Fruit fly (Drosophila melanogaster): ENCODE results near the gene ND-SGDH.

ND-SGDH gene

DNA sequence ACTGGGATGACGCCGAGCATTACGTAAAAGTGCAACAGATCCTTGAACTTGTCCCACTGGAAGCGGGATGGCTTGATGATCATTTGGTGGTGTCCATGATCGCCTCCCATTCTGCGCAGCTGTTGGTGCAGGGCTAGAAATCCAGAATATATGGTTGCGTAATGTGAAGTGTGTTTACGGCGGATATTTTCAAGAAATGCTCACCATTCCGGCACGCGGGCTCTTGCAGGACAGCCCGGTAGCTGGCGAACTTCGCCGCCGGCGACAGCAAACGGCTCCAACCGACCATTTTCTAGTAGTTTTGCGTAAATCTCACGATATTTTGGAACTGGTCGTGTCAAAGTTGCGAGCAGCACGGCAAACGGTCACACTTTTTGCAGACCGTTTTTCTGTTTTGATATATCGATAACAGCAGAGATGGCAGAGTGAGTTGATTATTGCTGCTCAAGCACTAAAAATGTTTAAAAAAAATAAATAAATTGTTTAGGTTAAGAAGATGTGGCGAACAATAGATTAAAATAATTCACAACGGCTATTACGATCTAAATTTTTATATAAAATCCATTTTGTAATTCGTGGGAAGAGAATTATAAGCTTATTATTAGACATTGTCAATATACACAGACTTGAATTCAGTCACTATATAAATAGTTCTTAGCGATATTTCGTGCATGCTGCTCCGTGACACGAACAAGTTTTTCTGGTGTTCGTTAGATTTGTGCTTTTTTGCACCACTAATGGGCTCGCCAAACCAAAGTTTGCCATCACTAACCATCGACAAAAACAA is at the start of gene ND-SGDH, which contains the start of gene RhoGAP68F:
Gene ND-SGDH, minus strand, starts transcription at position 472 of the 787 bp plus-strand sequence.
Gene RhoGAP68F, plus strand, starts transcription at position 756 of the 787 bp plus-strand sequence.
- TF ChIP-seq CTCF (optimal IDR thresholded peaks at IDR 0.05) (no peak), CG8478 (optimal IDR thresholded peaks at IDR 0.05) (no peak)

DNA sequence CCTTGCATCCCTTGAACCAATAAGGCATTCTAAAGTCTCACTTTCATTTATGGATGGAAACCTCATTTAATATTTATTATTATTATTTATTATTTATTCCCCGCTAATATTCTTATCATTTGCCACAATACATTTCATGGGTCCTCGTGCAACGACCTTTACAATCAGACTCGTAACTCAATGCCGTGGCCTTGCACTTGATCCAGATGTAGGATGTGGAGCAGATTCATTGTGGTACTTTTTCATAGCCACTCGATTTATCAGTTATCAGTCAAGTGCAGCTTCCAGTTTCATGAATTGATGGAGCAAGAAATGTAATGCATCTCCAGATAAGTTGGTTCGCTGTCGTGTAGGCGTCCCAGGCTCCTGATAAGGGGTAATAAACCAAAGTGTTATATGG is 47.0 kb upstream of the ND-SGDH start:
- TF ChIP-seq CG8478 (optimal IDR thresholded peaks at IDR 0.05) = no peak
- TF ChIP-seq CTCF (optimal IDR thresholded peaks at IDR 0.05) = no peak

DNA sequence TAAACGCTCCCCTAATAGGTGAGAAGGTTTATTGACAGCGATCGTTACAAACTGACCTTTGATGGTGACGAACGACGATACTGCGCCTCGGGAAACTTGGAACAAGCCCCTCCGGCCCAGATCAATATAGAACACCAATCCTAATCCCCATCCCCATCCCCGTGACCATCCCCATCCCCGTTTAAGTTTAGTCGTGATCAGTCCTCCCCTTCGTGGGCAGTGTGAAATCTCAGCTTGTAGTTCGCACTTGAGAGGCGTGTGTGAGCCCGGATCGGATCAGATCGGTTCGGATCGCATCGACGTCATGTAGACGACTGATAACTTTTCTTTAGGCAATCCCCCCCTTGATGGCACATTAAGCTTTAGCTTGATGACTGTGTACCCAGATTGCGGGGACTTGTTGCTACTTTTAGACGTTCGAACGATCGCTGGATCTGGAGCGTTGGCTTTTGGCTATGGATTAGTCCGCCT is 46.2 kb upstream of the ND-SGDH start, which contains the start of gene Miox:
Gene Miox, plus strand, starts transcription at position 421 of the 471 bp plus-strand sequence.
- no peak for TF ChIP-seq CG8478 (optimal IDR thresholded peaks at IDR 0.05)
- TF ChIP-seq CTCF (optimal IDR thresholded peaks at IDR 0.05) = no peak

DNA sequence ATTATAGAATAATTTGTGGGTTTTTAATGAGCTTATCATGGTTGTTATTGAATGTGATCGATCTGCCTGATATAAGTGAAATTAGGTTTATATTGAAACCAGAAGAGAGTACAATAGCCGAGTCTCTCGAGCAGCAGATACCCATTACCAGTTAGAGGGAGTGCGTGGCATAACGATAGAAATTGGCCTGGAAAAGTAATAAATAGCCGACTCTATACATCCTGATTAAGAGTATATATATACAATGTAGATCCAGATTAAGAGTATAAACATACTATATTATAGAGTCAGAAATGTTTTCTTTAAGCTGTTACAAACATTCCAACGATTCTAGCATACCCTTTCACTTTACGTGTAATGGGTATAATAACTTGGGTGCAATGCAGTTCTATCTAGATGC is 45.6 kb upstream of the ND-SGDH start:
- TF ChIP-seq CTCF (optimal IDR thresholded peaks at IDR 0.05) (no peak), CG8478 (optimal IDR thresholded peaks at IDR 0.05) (no peak)

DNA sequence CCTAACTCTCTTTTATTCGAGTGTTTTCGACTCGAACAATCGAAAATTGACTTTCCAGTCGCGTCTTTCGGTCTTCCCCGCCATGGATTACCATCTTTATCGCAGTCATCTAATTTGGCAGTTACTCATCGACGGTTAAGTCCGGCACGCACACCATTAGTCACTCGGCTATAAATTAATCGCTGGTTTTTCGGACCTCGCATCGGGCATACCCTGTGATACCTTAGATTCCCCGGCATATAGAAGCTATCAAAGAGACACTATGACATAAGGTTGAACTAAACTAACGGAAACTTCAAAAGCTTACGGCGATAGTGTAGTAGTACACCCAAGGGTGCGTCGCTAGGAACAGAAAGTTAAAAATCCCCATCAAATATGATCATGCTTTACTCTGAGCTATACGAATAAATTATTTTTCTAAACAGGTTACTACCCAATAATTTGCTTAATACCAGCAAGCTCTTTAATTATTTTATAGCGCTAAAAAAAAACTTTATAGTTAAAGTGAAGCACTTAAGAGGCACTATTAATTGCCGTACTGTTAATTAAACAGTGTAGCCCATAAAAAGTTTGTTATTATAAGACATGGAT is 40.6 kb upstream of the ND-SGDH start:
- no peak for TF ChIP-seq CTCF (optimal IDR thresholded peaks at IDR 0.05)
- TF ChIP-seq CG8478 (optimal IDR thresholded peaks at IDR 0.05) = no peak

DNA sequence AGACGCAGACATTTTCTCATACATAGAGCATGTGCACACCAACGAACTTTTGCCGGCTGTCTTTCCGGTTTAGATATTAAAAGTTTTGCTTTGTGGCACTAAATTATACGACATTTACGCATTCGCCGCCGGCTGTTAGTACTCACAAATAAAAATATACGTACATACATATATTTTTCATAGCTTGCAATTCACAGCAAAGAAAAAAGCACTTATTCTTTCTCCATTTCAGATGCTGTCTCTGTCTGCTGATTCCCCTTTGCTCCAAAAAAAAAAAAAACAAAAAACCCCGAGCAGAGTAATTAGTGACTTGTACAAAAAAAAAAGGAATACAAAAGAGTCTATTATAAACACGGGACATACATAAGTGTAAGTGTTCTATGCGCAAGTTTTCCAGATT is 38.9 kb upstream of the ND-SGDH start, which contains the start of gene CAH2:
Gene CAH2, plus strand, starts transcription at position 301 of the 400 bp plus-strand sequence.
- no peak for TF ChIP-seq CTCF (optimal IDR thresholded peaks at IDR 0.05)
- TF ChIP-seq CG8478 (optimal IDR thresholded peaks at IDR 0.05) = no peak

DNA sequence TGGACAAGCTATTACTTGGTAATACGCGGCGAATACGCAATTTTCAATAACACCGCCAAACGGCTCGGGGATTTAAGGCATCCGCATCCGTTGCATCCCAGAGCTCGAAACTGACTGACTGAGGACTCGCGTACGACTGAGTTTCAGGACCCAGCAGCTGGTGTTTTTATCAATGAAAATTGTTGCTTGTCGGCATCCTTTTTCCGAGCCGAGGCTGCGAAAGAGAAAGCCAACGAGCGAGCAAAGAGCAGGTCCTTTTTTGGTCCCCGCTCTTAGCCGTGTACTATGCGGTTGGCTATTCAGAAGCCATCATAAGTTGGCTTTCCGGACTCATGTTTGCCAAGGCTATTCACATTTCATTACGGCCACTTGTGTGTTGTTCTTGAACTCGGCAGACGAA is 37.0 kb upstream of the ND-SGDH start, which contains the start of gene Rh7:
Gene Rh7, minus strand, starts transcription at position 101 of the 400 bp plus-strand sequence.
- no peak for TF ChIP-seq CTCF (optimal IDR thresholded peaks at IDR 0.05)
- TF ChIP-seq CG8478 (optimal IDR thresholded peaks at IDR 0.05) = no peak

DNA sequence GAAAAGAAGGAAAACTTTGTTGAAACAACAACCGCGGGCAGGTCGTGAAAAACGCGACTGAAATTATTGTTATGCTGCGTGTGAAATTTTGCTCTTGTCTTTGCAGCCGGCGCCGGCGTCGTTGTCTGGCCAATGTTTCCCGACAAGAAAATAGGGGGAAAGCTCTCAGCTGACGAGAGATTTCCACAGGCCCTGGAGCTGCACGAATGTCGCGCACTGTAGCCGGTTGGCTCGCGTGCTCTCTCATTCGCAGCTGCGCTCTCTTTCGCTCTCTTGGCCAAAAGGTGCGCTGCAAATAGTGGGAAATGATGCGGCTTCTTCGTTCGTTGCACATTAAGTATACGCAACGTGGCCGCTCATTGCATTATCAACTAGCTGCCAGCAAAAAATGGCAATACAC is 25.3 kb upstream of the ND-SGDH start, which contains the start of gene CG9760:
Gene CG9760, minus strand, starts transcription at position 43 of the 400 bp plus-strand sequence.
- no peak for TF ChIP-seq CG8478 (optimal IDR thresholded peaks at IDR 0.05)
- TF ChIP-seq CTCF (optimal IDR thresholded peaks at IDR 0.05) = no peak

DNA sequence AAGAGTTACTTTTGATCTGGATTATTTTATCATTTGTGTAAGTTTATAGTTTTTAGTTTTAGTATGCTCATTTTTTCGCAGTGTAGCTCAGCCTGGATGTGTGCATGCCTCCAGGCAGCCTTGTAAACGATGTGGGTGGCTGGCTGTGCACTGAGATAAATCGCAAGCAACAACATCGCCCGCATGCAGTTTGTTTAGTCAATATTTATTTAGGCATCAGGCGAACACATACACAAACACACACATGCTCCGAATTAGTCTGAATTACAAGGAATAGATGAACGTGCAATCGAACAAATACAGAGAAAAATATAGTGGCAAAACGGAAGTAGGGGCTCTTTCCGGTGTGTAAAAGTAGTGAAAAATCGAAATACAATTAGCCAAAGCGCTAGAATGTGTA is 24.7 kb upstream of the ND-SGDH start:
- TF ChIP-seq CTCF (optimal IDR thresholded peaks at IDR 0.05) = no peak
- TF ChIP-seq CG8478 (optimal IDR thresholded peaks at IDR 0.05) = no peak

DNA sequence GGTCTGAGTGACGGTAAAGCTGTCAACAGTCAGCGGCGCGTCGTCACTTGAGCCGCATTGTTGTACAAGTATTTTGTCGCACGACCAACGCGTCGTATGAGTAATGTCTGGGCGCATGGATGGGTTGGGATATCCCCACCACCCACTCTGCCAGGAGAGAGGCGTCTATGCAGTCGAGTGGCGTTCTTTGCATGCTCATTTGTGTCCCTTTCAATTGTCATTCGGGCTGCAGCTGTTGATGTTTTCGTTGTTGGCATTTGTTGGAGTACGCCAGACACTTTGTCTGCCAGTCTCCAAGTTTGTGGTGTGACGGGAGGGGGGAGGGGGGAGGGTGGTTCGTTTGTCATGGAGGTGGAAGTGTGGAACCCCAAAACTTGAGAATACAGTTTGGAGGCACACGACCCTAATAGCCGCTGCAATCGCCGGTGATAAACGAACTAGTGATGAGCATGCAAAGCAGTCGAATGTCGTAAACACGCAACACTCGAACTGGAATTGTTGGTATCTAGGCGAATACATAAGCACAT is 23.8 kb upstream of the ND-SGDH start:
- TF ChIP-seq CG8478 (optimal IDR thresholded peaks at IDR 0.05) = no peak
- no peak for TF ChIP-seq CTCF (optimal IDR thresholded peaks at IDR 0.05)

DNA sequence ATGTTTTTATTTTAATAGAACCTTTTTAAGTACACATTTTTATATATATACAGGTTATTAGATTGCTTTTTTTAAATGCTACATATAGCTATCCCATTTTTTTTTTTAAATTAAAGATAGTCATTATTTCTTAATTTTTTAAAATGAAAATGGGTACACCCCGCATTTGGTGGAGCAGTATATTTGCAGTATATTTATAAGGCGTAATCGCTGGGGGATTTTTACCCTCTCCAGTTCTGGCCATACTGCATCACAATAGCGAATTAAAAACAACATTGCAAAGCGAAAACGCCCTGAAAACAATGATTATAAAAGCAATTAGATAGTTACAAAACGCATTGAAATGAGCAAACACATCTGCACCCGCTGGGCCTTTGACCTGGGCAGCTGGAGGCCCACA is 10.6 kb upstream of the ND-SGDH start, which contains the start of gene CG32099:
Gene CG32099, plus strand, starts transcription at position 250 of the 400 bp plus-strand sequence.
- TF ChIP-seq CTCF (optimal IDR thresholded peaks at IDR 0.05) (no peak), CG8478 (optimal IDR thresholded peaks at IDR 0.05) (no peak)

DNA sequence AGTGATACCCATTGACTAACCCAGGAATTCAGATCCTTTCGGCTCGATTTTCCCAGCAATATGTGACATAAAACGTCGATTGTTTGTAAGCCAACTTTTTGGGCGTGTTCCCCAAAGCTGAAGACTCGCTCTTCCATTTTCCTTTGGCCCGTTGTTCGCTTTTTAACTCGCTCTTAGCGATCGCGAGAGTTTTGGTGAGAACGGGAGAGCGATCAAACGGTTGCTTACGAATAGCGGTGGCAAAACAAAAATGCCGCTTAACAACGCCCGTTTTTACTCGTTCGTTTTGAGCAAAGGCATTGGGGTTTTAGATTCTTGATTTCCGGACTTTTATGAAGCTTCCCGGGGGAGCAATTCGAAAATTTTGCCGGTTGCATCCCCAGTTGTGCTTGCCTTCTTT is 8.6 kb upstream of the ND-SGDH start:
- TF ChIP-seq CTCF (optimal IDR thresholded peaks at IDR 0.05) (no peak), CG8478 (optimal IDR thresholded peaks at IDR 0.05) (no peak)

DNA sequence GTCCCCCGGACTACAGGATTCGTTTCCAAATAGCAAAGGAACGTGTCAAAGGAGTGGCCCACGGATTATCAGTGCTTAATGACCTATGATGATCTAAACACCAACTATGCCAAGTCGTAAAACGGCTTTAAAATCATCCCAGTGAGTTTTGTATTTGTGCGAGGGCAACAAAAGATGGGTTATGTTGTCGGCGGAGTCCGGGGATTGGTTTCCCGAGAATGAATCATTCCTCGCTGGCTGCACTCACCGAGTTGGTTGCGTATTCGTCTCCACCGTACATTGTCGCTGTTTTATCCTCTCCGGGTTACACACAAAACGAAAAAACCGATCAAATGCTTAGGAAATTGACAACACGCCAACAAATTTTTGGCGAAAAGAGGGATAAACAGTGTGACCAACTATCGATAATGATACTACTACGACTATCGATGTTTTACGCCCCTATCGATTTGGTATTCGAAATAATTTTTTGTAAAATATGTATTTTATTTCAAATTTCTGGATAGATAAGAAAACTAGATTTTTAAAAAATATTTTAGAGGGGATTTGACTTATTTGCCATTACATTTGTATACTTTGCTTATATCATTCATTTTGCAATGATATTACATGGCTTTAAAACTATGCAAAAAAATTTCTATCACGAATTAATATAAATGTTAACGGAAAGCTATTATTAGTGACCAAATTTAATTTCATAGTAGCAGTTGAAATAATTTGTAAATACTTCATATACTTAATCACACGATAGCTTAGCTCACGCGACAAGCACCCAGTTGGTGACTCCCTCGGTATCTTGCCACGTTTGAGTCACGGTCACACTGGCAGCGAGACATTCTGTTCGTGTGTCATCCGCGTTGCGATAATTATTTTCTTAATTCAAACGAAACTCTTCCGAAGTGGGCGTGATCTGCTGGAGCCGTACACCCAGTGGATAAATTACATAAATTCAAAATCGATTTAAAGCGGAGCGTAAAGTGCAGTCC is 7.6 kb upstream of the ND-SGDH start, which contains the start of the genes eIF3l and Nrx-IV:
Gene eIF3l, minus strand, starts transcription at position 389 of the 986 bp plus-strand sequence.
Gene Nrx-IV, plus strand, starts transcription at position 811 of the 986 bp plus-strand sequence.
- no peak for TF ChIP-seq CTCF (optimal IDR thresholded peaks at IDR 0.05)
- TF ChIP-seq CG8478 (optimal IDR thresholded peaks at IDR 0.05) = no peak

DNA sequence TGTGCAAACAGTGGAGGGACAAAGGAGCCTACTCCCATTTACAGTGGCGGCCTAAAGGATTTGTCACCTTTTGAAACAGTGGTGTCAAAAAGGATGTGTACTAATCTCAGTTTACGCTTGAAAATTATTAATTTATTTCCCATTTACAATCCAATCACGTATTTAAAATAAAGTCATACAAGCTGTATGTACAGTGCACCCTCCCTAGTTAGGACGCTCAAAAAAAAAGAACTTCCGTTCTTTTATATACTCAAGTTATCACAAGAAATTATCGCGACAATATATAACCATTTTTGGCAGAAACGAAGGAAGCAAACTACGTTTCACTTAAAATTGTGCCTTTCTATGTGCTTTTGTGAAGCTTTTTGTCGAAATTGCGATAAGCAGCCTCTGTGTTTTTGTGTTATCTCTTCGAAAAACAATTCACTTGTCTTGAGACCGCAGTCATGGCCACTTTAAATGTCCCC is 881 bp upstream of the ND-SGDH start:
- TF ChIP-seq CTCF (optimal IDR thresholded peaks at IDR 0.05) (no peak), CG8478 (optimal IDR thresholded peaks at IDR 0.05) (no peak)
